Fruit fly (Drosophila melanogaster) whole organism, wandering third instar larva: ENCODE data around the gene CAH7.
A peak's percentile ranks its signal among the peaks of the same experiment; 100 is the strongest.

Experiments used
- Abd-B ChIP-seq: fragments of >200 bp; optimal IDR thresholded peaks from 2 replicates; lab custom pipeline; 2017; ENCODE audit warnings: missing biosample characterization, missing genetic modification characterization
- CG9705 ChIP-seq: fragments of 200-800 bp; sonication (Bioruptor generic); optimal IDR thresholded peaks from 2 replicates; lab custom pipeline; 2018; ENCODE audit warnings: missing biosample characterization, mild to moderate bottlenecking, missing genetic modification characterization
- CrebA ChIP-seq: fragments of 200-800 bp; sonication (Bioruptor generic); optimal IDR thresholded peaks from 2 replicates; lab custom pipeline; 2016; ENCODE audit warnings: missing biosample characterization, mild to moderate bottlenecking, missing genetic modification characterization, borderline replicate concordance
- Dfd ChIP-seq: fragments of >200 bp; optimal IDR thresholded peaks from 2 replicates; lab custom pipeline; 2017; ENCODE audit warnings: missing biosample characterization, missing genetic modification characterization
- Dif ChIP-seq: fragments of 200-275, 200-300 bp; sonication (Bioruptor generic); optimal IDR thresholded peaks from 2 replicates; lab custom pipeline; 2018; ENCODE audit warnings: missing biosample characterization, missing genetic modification characterization; ENCODE audit not compliant: partially characterized antibody
- GATAd ChIP-seq: sonication (Bioruptor generic); optimal IDR thresholded peaks from 2 replicates; lab custom pipeline; 2016; ENCODE audit warnings: missing biosample characterization, missing genetic modification characterization
- HLH106 ChIP-seq: fragments of 200-800 bp; optimal IDR thresholded peaks from 3 replicates; lab custom pipeline; 2019; ENCODE audit warnings: missing biosample characterization, mild to moderate bottlenecking, missing genetic modification characterization, moderate library complexity
- Hnf4 ChIP-seq: fragments of 200-800 bp; sonication (Bioruptor generic); optimal IDR thresholded peaks from 2 replicates; lab custom pipeline; 2016; ENCODE audit warnings: missing biosample characterization, mild to moderate bottlenecking, missing genetic modification characterization
- Hr78 ChIP-seq: fragments of >200 bp; optimal IDR thresholded peaks from 2 replicates; lab custom pipeline; 2017; ENCODE audit warnings: missing biosample characterization, missing genetic modification characterization
- Hr83 ChIP-seq: fragments of 200-300 bp; sonication (Bioruptor generic); optimal IDR thresholded peaks from 2 replicates; lab custom pipeline; 2016; ENCODE audit warnings: missing biosample characterization, mild to moderate bottlenecking, missing genetic modification characterization, moderate library complexity; ENCODE audit not compliant: poor library complexity, severe bottlenecking
- Mio ChIP-seq: sonication (Bioruptor generic); optimal IDR thresholded peaks from 2 replicates; lab custom pipeline; 2016; ENCODE audit warnings: missing biosample characterization, missing genetic modification characterization
- N ChIP-seq: fragments of >200 bp; optimal IDR thresholded peaks from 2 replicates; lab custom pipeline; 2018; ENCODE audit warnings: missing biosample characterization, missing external identifiers, missing genetic modification characterization
- OdsH ChIP-seq: fragments of 200-800 bp; sonication (Bioruptor generic); optimal IDR thresholded peaks from 2 replicates; lab custom pipeline; 2016; ENCODE audit warnings: missing biosample characterization, mild to moderate bottlenecking, missing genetic modification characterization
- Rel ChIP-seq, 2 experiments: fragments of 200-800 bp; sonication (Bioruptor generic) in 1 of 2; optimal IDR thresholded peaks; 2 replicates in 1 of 2; 3 replicates in 1 of 2; lab custom pipeline; 2016 to 2019; ENCODE audit warnings: mild to moderate bottlenecking in 2 of 2, missing biosample characterization in 2 of 2, missing genetic modification characterization in 2 of 2, moderate library complexity in 1 of 2
- Sp1 ChIP-seq: fragments of 200-800 bp; sonication (Bioruptor generic); optimal IDR thresholded peaks from 3 replicates; lab custom pipeline; 2019; ENCODE audit warnings: missing biosample characterization, mild to moderate bottlenecking, missing genetic modification characterization, moderate library complexity
- Vsx2 ChIP-seq: fragments of 200-300, 225-300 bp; sonication (Bioruptor generic); optimal IDR thresholded peaks from 2 replicates; lab custom pipeline; 2018; ENCODE audit warnings: missing biosample characterization, missing genetic modification characterization; ENCODE audit not compliant: partially characterized antibody
- br ChIP-seq: fragments of 200-800 bp; sonication (Bioruptor generic); optimal IDR thresholded peaks from 2 replicates; lab custom pipeline; 2016; ENCODE audit warnings: missing biosample characterization, missing genetic modification characterization
- dl ChIP-seq, 2 experiments: fragments of 175-275, 200-275 bp in 1 of 2; fragments of 200-275 bp in 1 of 2; sonication (Bioruptor generic); optimal IDR thresholded peaks; lab custom pipeline; 2018; ENCODE audit warnings: mild to moderate bottlenecking in 2 of 2, missing biosample characterization in 2 of 2, missing genetic modification characterization in 2 of 2, moderate library complexity in 2 of 2; ENCODE audit not compliant: partially characterized antibody in 2 of 2, insufficient read depth in 1 of 2
- dmrt93B ChIP-seq: fragments of 200-800 bp; sonication (Bioruptor generic); optimal IDR thresholded peaks from 2 replicates; lab custom pipeline; 2018; ENCODE audit warnings: missing biosample characterization, mild to moderate bottlenecking, missing genetic modification characterization
- dsf ChIP-seq: sonication (Bioruptor generic); optimal IDR thresholded peaks from 2 replicates; lab custom pipeline; 2016; ENCODE audit warnings: missing biosample characterization, missing genetic modification characterization, borderline replicate concordance
- ey ChIP-seq: fragments of 200-800 bp; sonication (Bioruptor generic); optimal IDR thresholded peaks from 2 replicates; lab custom pipeline; 2016; ENCODE audit warnings: missing biosample characterization, missing genetic modification characterization
- foxo ChIP-seq, 2 experiments: fragments of 200-800 bp; sonication (Bioruptor generic); optimal IDR thresholded peaks; 2 replicates in 1 of 2; 3 replicates in 1 of 2; lab custom pipeline; 2016 to 2017; ENCODE audit warnings: missing biosample characterization in 2 of 2, missing genetic modification characterization in 2 of 2
- fru ChIP-seq: fragments of 200-800 bp; sonication (Bioruptor generic); optimal IDR thresholded peaks from 3 replicates; lab custom pipeline; 2016; ENCODE audit warnings: missing biosample characterization, mild to moderate bottlenecking, missing genetic modification characterization
- h ChIP-seq: fragments of 200-800 bp; sonication (Bioruptor generic); optimal IDR thresholded peaks from 3 replicates; lab custom pipeline; 2016; ENCODE audit warnings: missing biosample characterization, mild to moderate bottlenecking, missing genetic modification characterization
- pan ChIP-seq: fragments of >200 bp; optimal IDR thresholded peaks from 2 replicates; lab custom pipeline; 2017
- psq ChIP-seq: fragments of 200-800 bp; sonication (Bioruptor generic); optimal IDR thresholded peaks from 3 replicates; lab custom pipeline; 2017; ENCODE audit warnings: missing biosample characterization, mild to moderate bottlenecking, missing genetic modification characterization, moderate library complexity
- rgr ChIP-seq: fragments of 200-800 bp; sonication (Bioruptor generic); optimal IDR thresholded peaks from 3 replicates; lab custom pipeline; 2016; ENCODE audit warnings: missing biosample characterization, mild to moderate bottlenecking, missing genetic modification characterization
- sage ChIP-seq: fragments of 200-800 bp; sonication (Bioruptor generic); optimal IDR thresholded peaks from 2 replicates; lab custom pipeline; 2016; ENCODE audit warnings: missing biosample characterization, mild to moderate bottlenecking, missing genetic modification characterization
- sv ChIP-seq: fragments of 200-800 bp; sonication (Bioruptor generic); optimal IDR thresholded peaks from 3 replicates; lab custom pipeline; 2016; ENCODE audit warnings: missing biosample characterization, missing genetic modification characterization
- tai ChIP-seq: sonication (Bioruptor generic); optimal IDR thresholded peaks from 2 replicates; lab custom pipeline; 2016; ENCODE audit warnings: missing biosample characterization, missing genetic modification characterization
- usp ChIP-seq: fragments of >200 bp; optimal IDR thresholded peaks from 2 replicates; lab custom pipeline; 2017; ENCODE audit warnings: missing biosample characterization, missing genetic modification characterization

The CAH7 gene

DNA sequence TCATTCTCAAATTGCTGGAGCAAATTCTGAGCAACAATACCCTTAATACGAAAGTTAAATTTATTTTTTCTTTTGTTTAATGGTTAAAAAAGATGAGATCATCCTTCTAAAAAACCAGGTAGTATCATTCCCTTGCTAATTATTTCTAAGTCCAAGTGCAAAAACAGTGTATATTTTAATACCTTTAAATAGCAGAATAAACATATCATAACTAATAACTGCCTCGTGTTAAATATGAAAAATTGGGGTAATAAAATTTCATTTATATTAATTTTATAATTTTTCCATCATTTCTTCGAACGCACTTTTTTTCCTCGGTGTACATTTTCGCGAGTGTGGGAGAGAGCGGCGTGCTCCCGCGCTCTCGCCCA lies 237 bp upstream of the CAH7 start:
- TF ChIP-seq Dfd (GFP tag; lab: Kevin White, UChicago): no peak
- no peak for TF ChIP-seq sage (GFP tag; lab: Kevin White, UChicago)
- TF ChIP-seq foxo (GFP tag; optimal IDR thresholded peaks at IDR 0.05; lab: Kevin White, UChicago): peak in 1 of 2 experiments; percentile 46
- TF ChIP-seq Sp1 (GFP tag; lab: Kevin White, UChicago): peak; percentile 14
- TF ChIP-seq fru (GFP tag; lab: Kevin White, UChicago): peak; percentile 20
- no peak for TF ChIP-seq GATAd (GFP tag; lab: Kevin White, UChicago)
- TF ChIP-seq h: no peak
- no peak for TF ChIP-seq tai (GFP tag; lab: Kevin White, UChicago)
- peak; percentile 20 for TF ChIP-seq rgr (GFP tag; lab: Kevin White, UChicago)
- no peak for TF ChIP-seq dl (GFP tag; optimal IDR thresholded peaks at IDR 0.05; lab: Kevin White, UChicago; ENCODE audit: insufficient read depth in 1 of 2, partially characterized antibody in 2 of 2)
- no peak for TF ChIP-seq dmrt93B (GFP tag; lab: Kevin White, UChicago)
- TF ChIP-seq Hnf4 (GFP tag; lab: Kevin White, UChicago): no peak
- TF ChIP-seq CrebA (GFP tag; lab: Kevin White, UChicago): no peak
- TF ChIP-seq OdsH (GFP tag; lab: Kevin White, UChicago): no peak
- peak; percentile 24 for TF ChIP-seq HLH106
- TF ChIP-seq CG9705 (GFP tag; lab: Kevin White, UChicago): no peak
- no peak for TF ChIP-seq sv (GFP tag; lab: Kevin White, UChicago)
- TF ChIP-seq N (GFP tag; lab: Kevin White, UChicago): no peak
- TF ChIP-seq, all 38 proteins: peak for 5

DNA sequence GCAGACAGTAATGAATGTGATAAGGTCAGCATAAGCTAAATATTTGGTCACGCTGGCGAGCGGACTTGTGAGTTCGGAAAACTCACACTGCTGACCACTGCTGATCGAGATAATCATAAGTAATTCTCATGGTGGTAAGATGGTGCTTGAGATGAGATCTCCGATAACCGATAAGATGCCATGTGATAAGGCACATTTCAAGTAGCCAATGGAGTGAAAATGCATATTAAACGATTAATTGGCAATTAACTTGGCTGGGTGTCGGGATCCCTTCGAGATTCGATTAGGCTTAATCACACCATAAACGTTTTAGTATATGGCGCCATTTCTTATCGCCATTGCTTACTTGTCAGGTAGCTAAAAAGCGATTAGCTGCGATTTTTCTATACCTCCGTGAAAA lies 1.7 kb downstream of the CAH7 start:
- no peak for TF ChIP-seq br (GFP tag; lab: Kevin White, UChicago)
- TF ChIP-seq dsf (GFP tag; lab: Kevin White, UChicago): no peak
- no peak for TF ChIP-seq Hr78
- TF ChIP-seq CG9705 (GFP tag; lab: Kevin White, UChicago): no peak
- TF ChIP-seq, all 38 proteins: peak for 0

DNA sequence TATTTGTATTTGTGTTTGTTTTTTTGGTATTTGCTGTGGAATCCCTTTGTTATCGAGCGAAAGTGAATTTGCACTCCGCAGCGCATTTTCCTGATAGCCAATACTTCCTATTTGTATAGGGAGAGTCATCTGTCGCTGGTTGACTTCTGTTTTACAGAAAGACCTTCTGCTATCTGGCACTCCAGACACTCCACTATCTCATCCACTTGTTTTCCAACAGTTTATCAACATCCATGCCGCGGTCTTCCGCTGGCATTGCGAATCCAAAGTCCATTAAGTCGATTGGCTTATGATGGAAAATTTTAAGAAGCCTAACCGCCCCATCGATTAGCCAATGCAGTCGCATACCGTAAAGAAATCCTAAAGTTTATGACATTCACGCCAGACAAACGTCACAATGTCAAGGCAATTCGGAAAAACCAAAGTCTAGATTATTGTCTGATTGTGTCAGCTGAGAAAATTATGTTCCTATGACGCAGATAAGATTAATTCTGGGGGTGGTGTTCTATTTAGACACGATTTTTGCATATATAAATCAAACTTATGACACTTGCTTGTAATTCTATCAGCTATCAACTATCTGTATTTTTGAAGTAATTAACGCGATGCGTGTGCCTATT lies 3.0 kb downstream of the CAH7 start:
- no peak for TF ChIP-seq Mio
- TF ChIP-seq N (GFP tag; lab: Kevin White, UChicago): no peak
- no peak for TF ChIP-seq Hr83 (GFP tag; lab: Kevin White, UChicago)
- TF ChIP-seq sv (GFP tag; lab: Kevin White, UChicago): no peak
- no peak for TF ChIP-seq GATAd (GFP tag; lab: Kevin White, UChicago)
- no peak for TF ChIP-seq CG9705 (GFP tag; lab: Kevin White, UChicago)
- no peak for TF ChIP-seq Hnf4 (GFP tag; lab: Kevin White, UChicago)
- TF ChIP-seq Dfd (GFP tag; lab: Kevin White, UChicago): no peak
- TF ChIP-seq usp (GFP tag; lab: Kevin White, UChicago): no peak
- TF ChIP-seq pan (lab: Kevin White, UChicago): no peak
- TF ChIP-seq dsf (GFP tag; lab: Kevin White, UChicago): no peak
- TF ChIP-seq Abd-B: no peak
- TF ChIP-seq rgr (GFP tag; lab: Kevin White, UChicago): no peak
- TF ChIP-seq Dif (GFP tag; lab: Kevin White, UChicago): no peak
- no peak for TF ChIP-seq OdsH (GFP tag; lab: Kevin White, UChicago)
- no peak for TF ChIP-seq Rel (GFP tag; optimal IDR thresholded peaks at IDR 0.05; lab: Kevin White, UChicago)
- no peak for TF ChIP-seq Rel (tag; optimal IDR thresholded peaks at IDR 0.05; lab: Kevin White, UChicago)

DNA sequence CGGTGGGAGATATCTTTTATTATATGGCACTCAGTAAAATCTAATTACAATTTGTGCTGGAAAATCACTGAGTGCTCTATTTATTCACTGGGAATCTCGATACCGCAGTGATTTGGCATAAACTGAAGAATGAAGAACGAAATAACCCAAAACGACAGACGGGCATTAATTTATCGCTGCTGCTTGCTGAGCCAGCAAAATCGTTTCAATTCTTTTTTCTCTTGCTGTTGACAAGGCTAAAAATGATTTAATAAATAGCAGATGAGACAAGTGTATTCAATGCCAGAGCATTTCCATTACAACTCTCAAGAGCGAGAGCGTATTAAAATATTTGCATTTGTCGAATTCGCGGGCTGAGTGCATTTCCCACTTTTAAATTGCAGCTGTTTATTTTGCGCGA lies 3.8 kb downstream of the CAH7 start:
- TF ChIP-seq fru (GFP tag; lab: Kevin White, UChicago) (no peak), ey (GFP tag; lab: Kevin White, UChicago) (no peak), pan (lab: Kevin White, UChicago) (no peak)

DNA sequence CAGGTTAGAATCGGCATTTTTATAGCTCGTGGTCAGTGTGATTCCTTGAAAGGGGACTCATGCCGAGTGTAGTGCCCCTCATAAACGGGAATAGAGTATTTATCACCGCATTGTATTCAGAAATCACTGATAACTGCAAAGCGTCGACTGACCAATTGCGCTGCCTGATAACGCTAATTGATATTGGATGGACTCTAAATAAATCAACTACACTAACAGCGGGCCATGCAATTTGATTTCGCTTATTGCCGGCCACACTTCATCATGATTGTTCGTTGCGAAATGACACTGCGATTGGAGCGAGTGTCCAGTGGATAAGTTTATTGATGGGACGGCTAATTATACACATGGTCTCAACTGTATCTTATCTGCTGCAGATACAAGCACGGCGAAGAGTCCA lies 7.6 kb downstream of the CAH7 start:
- peak; percentile 59 for TF ChIP-seq Vsx2 (GFP tag; lab: Kevin White, UChicago)
- no peak for TF ChIP-seq tai (GFP tag; lab: Kevin White, UChicago)
- TF ChIP-seq Rel (GFP tag; optimal IDR thresholded peaks at IDR 0.05; lab: Kevin White, UChicago): no peak
- TF ChIP-seq Rel (tag; optimal IDR thresholded peaks at IDR 0.05; lab: Kevin White, UChicago): peak; percentile 60
- TF ChIP-seq br (GFP tag; lab: Kevin White, UChicago): no peak
- no peak for TF ChIP-seq fru (GFP tag; lab: Kevin White, UChicago)
- TF ChIP-seq rgr (GFP tag; lab: Kevin White, UChicago): no peak
- TF ChIP-seq Hr83 (GFP tag; lab: Kevin White, UChicago): no peak
- peak; percentile 62 for TF ChIP-seq h
- TF ChIP-seq sage (GFP tag; lab: Kevin White, UChicago): no peak
- TF ChIP-seq psq (GFP tag; lab: Kevin White, UChicago): no peak
- TF ChIP-seq CrebA (GFP tag; lab: Kevin White, UChicago): no peak
